Fruit fly (Drosophila melanogaster) whole organism, embryonic: Measurements from ENCODE around the gene CG42445.

ENCODE experiments used
- Aef1 ChIP-seq: fragments of 200-800 bp; sonication (Bioruptor generic); IDR thresholded peaks from 3 replicates; pipeline ENCODE4 v1.3.6; 2022; ENCODE audit warnings: missing biosample characterization, missing genetic modification characterization
- CG10267 ChIP-seq: fragments of 200-800 bp; sonication (Bioruptor generic); optimal IDR thresholded peaks from 2 replicates; lab custom pipeline; 2018; ENCODE audit warnings: missing biosample characterization, mild to moderate bottlenecking, missing genetic modification characterization, moderate library complexity
- CG10979 ChIP-seq: fragments of 200-800 bp; sonication (Bioruptor generic); optimal IDR thresholded peaks from 2 replicates; lab custom pipeline; 2018; ENCODE audit warnings: missing biosample characterization, mild to moderate bottlenecking, missing genetic modification characterization, moderate library complexity
- CG11504 ChIP-seq: fragments of 200-800 bp; sonication (Bioruptor generic); optimal IDR thresholded peaks from 3 replicates; lab custom pipeline; 2019; ENCODE audit warnings: missing biosample characterization, mild to moderate bottlenecking, missing genetic modification characterization, moderate library complexity
- CG12155 ChIP-seq: fragments of 200-800 bp; sonication (Bioruptor generic); optimal IDR thresholded peaks from 3 replicates; lab custom pipeline; 2016; ENCODE audit warnings: missing biosample characterization, missing genetic modification characterization
- CG12236 ChIP-seq: fragments of 200-800 bp; sonication (Bioruptor generic); optimal IDR thresholded peaks from 2 replicates; lab custom pipeline; 2016; ENCODE audit warnings: missing biosample characterization, missing genetic modification characterization
- CG12769 ChIP-seq: fragments of 200-800 bp; sonication (Bioruptor generic); optimal IDR thresholded peaks from 2 replicates; lab custom pipeline; 2019; ENCODE audit warnings: missing biosample characterization, mild to moderate bottlenecking, missing genetic modification characterization, moderate library complexity
- CG13123 ChIP-seq: fragments of 200-800 bp; sonication (Bioruptor generic); optimal IDR thresholded peaks from 2 replicates; lab custom pipeline; 2016; ENCODE audit warnings: missing biosample characterization, missing genetic modification characterization
- CG15011 ChIP-seq: fragments of 200-800 bp; sonication (Bioruptor generic); optimal IDR thresholded peaks from 3 replicates; lab custom pipeline; 2018; ENCODE audit warnings: missing biosample characterization, mild to moderate bottlenecking, missing genetic modification characterization
- CG15696 ChIP-seq: fragments of 200-800 bp; sonication (Bioruptor generic); optimal IDR thresholded peaks from 2 replicates; lab custom pipeline; 2019; ENCODE audit warnings: missing biosample characterization, mild to moderate bottlenecking, missing genetic modification characterization, moderate library complexity
- CG2199 ChIP-seq: fragments of 200-800 bp; sonication (Bioruptor generic); IDR thresholded peaks from 3 replicates; pipeline ENCODE4 v1.3.6; 2022; ENCODE audit warnings: missing biosample characterization, missing genetic modification characterization
- CG2678 ChIP-seq: fragments of 200-800 bp; sonication (Bioruptor generic); optimal IDR thresholded peaks from 3 replicates; lab custom pipeline; 2019; ENCODE audit warnings: missing biosample characterization, mild to moderate bottlenecking, missing genetic modification characterization, moderate library complexity
- CG30431 ChIP-seq: fragments of 200-800 bp; sonication (Bioruptor generic); optimal IDR thresholded peaks from 2 replicates; lab custom pipeline; 2017; ENCODE audit warnings: missing biosample characterization, missing genetic modification characterization
- CG3065 ChIP-seq: fragments of 200-800 bp; sonication (Bioruptor generic); optimal IDR thresholded peaks from 2 replicates; lab custom pipeline; 2016; ENCODE audit warnings: missing biosample characterization, missing genetic modification characterization
- CG31388 ChIP-seq: fragments of 200-800 bp; sonication (Bioruptor generic); optimal IDR thresholded peaks from 2 replicates; lab custom pipeline; 2016; ENCODE audit warnings: missing biosample characterization, missing genetic modification characterization
- CG34422 ChIP-seq: fragments of 200-800 bp; sonication (Bioruptor generic); IDR thresholded peaks from 3 replicates; pipeline ENCODE4 v1.3.6; 2022; ENCODE audit warnings: missing biosample characterization, missing genetic modification characterization
- CG3847 ChIP-seq: fragments of 200-800 bp; sonication (Bioruptor generic); IDR thresholded peaks from 2 replicates; pipeline ENCODE4 v1.3.6; 2022; ENCODE audit warnings: missing biosample characterization, missing genetic modification characterization
- CG4730 ChIP-seq: fragments of 200-800 bp; sonication (Bioruptor generic); IDR thresholded peaks from 2 replicates; pipeline ENCODE4 v1.3.6; 2022; ENCODE audit warnings: missing biosample characterization, missing genetic modification characterization
- CG5245 ChIP-seq: fragments of 200-800 bp; sonication (Bioruptor generic); optimal IDR thresholded peaks from 3 replicates; lab custom pipeline; 2016; ENCODE audit warnings: missing biosample characterization, missing genetic modification characterization
- CG7556 ChIP-seq: fragments of 200-800 bp; sonication (Bioruptor generic); optimal IDR thresholded peaks from 2 replicates; lab custom pipeline; 2017; ENCODE audit warnings: missing biosample characterization, mild to moderate bottlenecking, missing genetic modification characterization
- CG7839 ChIP-seq: fragments of 200-800 bp; sonication (Bioruptor generic); optimal IDR thresholded peaks from 3 replicates; lab custom pipeline; 2018; ENCODE audit warnings: missing biosample characterization, mild to moderate bottlenecking, missing genetic modification characterization, moderate library complexity
- CHES-1-like ChIP-seq: fragments of 200-800 bp; sonication (Bioruptor generic); optimal IDR thresholded peaks from 2 replicates; lab custom pipeline; 2016; ENCODE audit warnings: missing biosample characterization, missing genetic modification characterization
- D19A ChIP-seq: fragments of 200-800 bp; optimal IDR thresholded peaks from 3 replicates; lab custom pipeline; 2019; ENCODE audit warnings: missing biosample characterization, mild to moderate bottlenecking, missing genetic modification characterization, moderate library complexity
- Dfd ChIP-seq, 2 experiments: fragments of >200 bp; optimal IDR thresholded peaks; 2 replicates each; lab custom pipeline; 2017; ENCODE audit warnings: missing biosample characterization in 2 of 2, missing genetic modification characterization in 2 of 2
- Dip3 ChIP-seq: fragments of 200-800 bp; sonication (Bioruptor generic); optimal IDR thresholded peaks from 3 replicates; lab custom pipeline; 2016; ENCODE audit warnings: missing biosample characterization, missing genetic modification characterization
- Drgx ChIP-seq: fragments of 200-800 bp; sonication (Bioruptor generic); IDR thresholded peaks from 2 replicates; pipeline ENCODE4 v1.3.6; 2022; ENCODE audit warnings: missing biosample characterization, missing genetic modification characterization
- ERR ChIP-seq: fragments of 200-800 bp; sonication (Bioruptor generic); optimal IDR thresholded peaks from 2 replicates; lab custom pipeline; 2016; ENCODE audit warnings: missing biosample characterization, missing genetic modification characterization
- Elba2 ChIP-seq: fragments of 200-800 bp; sonication (Bioruptor generic); optimal IDR thresholded peaks from 3 replicates; lab custom pipeline; 2016; ENCODE audit warnings: missing biosample characterization, missing genetic modification characterization
- H2.0 ChIP-seq: fragments of 200-800 bp; sonication (Bioruptor generic); IDR thresholded peaks from 2 replicates; pipeline ENCODE4 v1.3.6; 2022; ENCODE audit warnings: missing biosample characterization, missing genetic modification characterization
- Lhr ChIP-seq: fragments of 200-800 bp; sonication (Bioruptor generic); optimal IDR thresholded peaks from 3 replicates; lab custom pipeline; 2017; ENCODE audit warnings: mild to moderate bottlenecking, missing biosample characterization, missing genetic modification reagents, missing genetic modification characterization
- Max ChIP-seq: fragments of 200-800 bp; sonication (Bioruptor generic); optimal IDR thresholded peaks from 2 replicates; lab custom pipeline; 2016; ENCODE audit warnings: missing biosample characterization, mild to moderate bottlenecking, missing genetic modification characterization
- NfI ChIP-seq: fragments of 200-800 bp; sonication (Bioruptor generic); optimal IDR thresholded peaks from 3 replicates; lab custom pipeline; 2018; ENCODE audit warnings: missing biosample characterization, mild to moderate bottlenecking, missing genetic modification characterization, moderate library complexity
- Opbp ChIP-seq: fragments of 200-800 bp; sonication (Bioruptor generic); IDR thresholded peaks from 3 replicates; pipeline ENCODE4 v1.3.6; 2022; ENCODE audit warnings: missing biosample characterization, missing genetic modification characterization; ENCODE audit not compliant: partially characterized antibody
- Taf1 ChIP-seq: fragments of 200-800 bp; sonication (Bioruptor generic); IDR thresholded peaks from 2 replicates; pipeline ENCODE4 v1.3.6; 2022; ENCODE audit warnings: missing biosample characterization, missing genetic modification characterization
- Xrp1 ChIP-seq: fragments of 200-800 bp; sonication (Bioruptor generic); IDR thresholded peaks from 2 replicates; pipeline ENCODE4 v1.3.6; 2022; ENCODE audit warnings: missing biosample characterization, missing genetic modification characterization
- YL-1 ChIP-seq: fragments of 200-800 bp; sonication (Bioruptor generic); optimal IDR thresholded peaks from 3 replicates; lab custom pipeline; 2017; ENCODE audit warnings: missing biosample characterization, mild to moderate bottlenecking, missing genetic modification characterization
- ato ChIP-seq: fragments of 200-800 bp; sonication (Bioruptor generic); IDR thresholded peaks from 2 replicates; pipeline ENCODE4 v1.3.6; 2022; ENCODE audit warnings: missing biosample characterization, missing genetic modification characterization; ENCODE audit not compliant: partially characterized antibody
- bcd ChIP-seq: fragments of 200-800 bp; sonication (Bioruptor generic); optimal IDR thresholded peaks from 2 replicates; lab custom pipeline; 2017; ENCODE audit warnings: missing biosample characterization, mild to moderate bottlenecking, missing genetic modification characterization
- cato ChIP-seq: fragments of 200-800 bp; sonication (Bioruptor generic); optimal IDR thresholded peaks from 2 replicates; lab custom pipeline; 2016; ENCODE audit warnings: missing biosample characterization, missing genetic modification characterization, borderline replicate concordance
- chm ChIP-seq: fragments of 200-800 bp; sonication (Bioruptor generic); IDR thresholded peaks from 2 replicates; pipeline ENCODE4 v1.3.6; 2022; ENCODE audit warnings: missing biosample characterization, missing genetic modification characterization
- hbn ChIP-seq: fragments of 200-800 bp; sonication (Bioruptor generic); IDR thresholded peaks from 2 replicates; pipeline ENCODE4 v1.3.6; 2022; ENCODE audit warnings: missing biosample characterization, missing genetic modification characterization; ENCODE audit not compliant: partially characterized antibody
- klu ChIP-seq: fragments of 200-800 bp; sonication (Bioruptor generic); IDR thresholded peaks from 2 replicates; pipeline ENCODE4 v1.3.6; 2022; ENCODE audit warnings: missing biosample characterization, missing genetic modification characterization
- nom ChIP-seq: fragments of 200-800 bp; sonication (Bioruptor generic); optimal IDR thresholded peaks from 2 replicates; lab custom pipeline; 2017; ENCODE audit warnings: missing biosample characterization, missing genetic modification characterization, mild to moderate bottlenecking, moderate library complexity, missing genetic modification reagents
- oc ChIP-seq: fragments of 200-800 bp; sonication (Bioruptor generic); optimal IDR thresholded peaks from 2 replicates; lab custom pipeline; 2018; ENCODE audit warnings: missing biosample characterization, mild to moderate bottlenecking, missing genetic modification characterization, moderate library complexity
- salm ChIP-seq: fragments of 200-800 bp; sonication (Bioruptor generic); optimal IDR thresholded peaks from 2 replicates; lab custom pipeline; 2018; ENCODE audit warnings: missing biosample characterization, mild to moderate bottlenecking, missing genetic modification characterization
- sd ChIP-seq: fragments of 200-800 bp; sonication (Bioruptor generic); optimal IDR thresholded peaks from 3 replicates; lab custom pipeline; 2018; ENCODE audit warnings: missing biosample characterization, mild to moderate bottlenecking, missing genetic modification characterization, moderate library complexity
- slou ChIP-seq: fragments of 200-800 bp; sonication (Bioruptor generic); optimal IDR thresholded peaks from 3 replicates; lab custom pipeline; 2016; ENCODE audit warnings: missing biosample characterization, missing genetic modification characterization
- trh ChIP-seq: fragments of 200-800 bp; sonication (Bioruptor generic); optimal IDR thresholded peaks from 2 replicates; lab custom pipeline; 2016; ENCODE audit warnings: missing biosample characterization, missing genetic modification characterization
- vnd ChIP-seq: fragments of 200-800 bp; sonication (Bioruptor generic); IDR thresholded peaks from 3 replicates; pipeline ENCODE4 v1.3.6; 2022; ENCODE audit warnings: missing biosample characterization, missing genetic modification characterization; ENCODE audit not compliant: partially characterized antibody
- wek ChIP-seq: fragments of 200-800 bp; sonication (Bioruptor generic); optimal IDR thresholded peaks from 3 replicates; lab custom pipeline; 2018; ENCODE audit warnings: missing biosample characterization, mild to moderate bottlenecking, missing genetic modification characterization, moderate library complexity
- yki ChIP-seq: fragments of >200 bp; optimal IDR thresholded peaks from 3 replicates; lab custom pipeline; 2018
- zen ChIP-seq: fragments of 200-800 bp; sonication (Bioruptor generic); optimal IDR thresholded peaks from 3 replicates; lab custom pipeline; 2018; ENCODE audit warnings: missing biosample characterization, mild to moderate bottlenecking, missing genetic modification characterization, moderate library complexity

The CG42445 gene

DNA sequence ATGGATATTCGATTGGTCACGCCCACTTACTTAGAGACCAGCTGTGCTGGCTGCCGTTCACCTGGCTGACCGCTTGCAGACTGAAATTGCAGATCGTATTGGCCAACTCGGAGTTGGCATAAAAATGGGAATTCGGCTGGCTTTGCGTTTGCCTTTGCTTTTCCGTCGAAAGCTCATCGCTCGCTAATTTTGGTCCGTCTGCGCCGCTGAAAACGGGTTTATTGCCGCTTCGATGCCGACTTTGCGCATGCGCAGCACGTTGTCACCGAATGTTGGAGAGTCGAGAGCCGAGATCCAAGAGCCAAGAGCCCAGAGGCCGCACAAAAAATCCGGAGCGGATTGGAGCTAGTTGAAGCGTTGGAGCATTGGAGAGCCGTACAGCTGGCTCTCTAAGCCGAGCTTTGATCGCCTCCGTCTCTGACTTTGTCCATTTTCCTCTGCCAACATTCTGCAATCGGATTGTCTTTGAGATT, 6.9 kb downstream of the CG42445 start, which contains the start of gene CG13676 (continued):
- TF ChIP-seq CG13123 (GFP tag; lab: Kevin White, UChicago) (no peak), CG12155 (no peak), D19A (tag; lab: Kevin White, UChicago) (no peak), CG5245 (GFP tag; lab: Kevin White, UChicago) (no peak), wek (no peak), CG2678 (no peak), ERR (GFP tag; lab: Kevin White, UChicago) (no peak), CG3847 (no peak), Taf1 (no peak), YL-1 (no peak), Drgx (GFP tag; lab: Robert Waterston, UW) (no peak), Dip3 (GFP tag; lab: Kevin White, UChicago) (no peak), CG7556 (GFP tag; lab: Kevin White, UChicago) (no peak), CG30431 (no peak), klu (GFP tag; lab: Robert Waterston, UW) (no peak), CG10267 (tag; lab: Kevin White, UChicago) (no peak), CG12769 (tag; lab: Kevin White, UChicago) (peak; percentile 58), NfI (GFP tag; lab: Kevin White, UChicago) (no peak), CG12236 (GFP tag; lab: Kevin White, UChicago) (no peak), CG4730 (no peak), CG3065 (GFP tag; lab: Kevin White, UChicago) (no peak), vnd (GFP tag; lab: Robert Waterston, UW) (no peak), sd (tag; lab: Kevin White, UChicago) (peak; percentile 20), nom (GFP tag; lab: Kevin White, UChicago) (peak; percentile 12), salm (tag; lab: Kevin White, UChicago) (no peak), Dfd (GFP tag; optimal IDR thresholded peaks at IDR 0.05; lab: Kevin White, UChicago) (no peak), Lhr (GFP tag; lab: Kevin White, UChicago) (no peak), CG34422 (0 out of 3 replicates have a peak, but pooled peaks have one; percentile 27), ato (no peak), CG2199 (no peak), CG7839 (tag; lab: Kevin White, UChicago) (no peak), CG11504 (tag; lab: Kevin White, UChicago) (no peak), CG15011 (GFP tag; lab: Kevin White, UChicago) (no peak), bcd (GFP tag; lab: Kevin White, UChicago) (no peak), CG10979 (tag; lab: Kevin White, UChicago) (no peak), Xrp1 (GFP tag; lab: Robert Waterston, UW) (no peak), slou (no peak), hbn (GFP tag; lab: Robert Waterston, UW) (peak; percentile 34; the same call in 1 of the 2 replicates), CG15696 (tag; lab: Kevin White, UChicago) (no peak), Max (GFP tag; lab: Kevin White, UChicago) (no peak), CG31388 (no peak), Elba2 (no peak), Opbp (GFP tag; lab: Robert Waterston, UW) (no peak), trh (GFP tag; lab: Kevin White, UChicago) (no peak), H2.0 (GFP tag; lab: Robert Waterston, UW) (no peak), zen (tag; lab: Kevin White, UChicago) (no peak), Aef1 (GFP tag; lab: Robert Waterston, UW) (no peak), cato (GFP tag; lab: Kevin White, UChicago) (no peak), chm (GFP tag; lab: Robert Waterston, UW) (no peak; the same call in 1 of the 2 replicates), yki (lab: Kevin White, UChicago) (no peak), oc (tag; lab: Kevin White, UChicago) (peak; percentile 54), CHES-1-like (GFP tag; lab: Kevin White, UChicago) (no peak)
